Worm (Caenorhabditis elegans): Measurements from ENCODE around the gene F54E12.2.

- TF ChIP-seq ama-1 (optimal IDR thresholded peaks at IDR 0.05) (no peak), unc-62 (GFP tag; optimal IDR thresholded peaks at IDR 0.05) (no peak), ztf-11 (tag; optimal IDR thresholded peaks at IDR 0.05) (no peak), nhr-237 (tag; optimal IDR thresholded peaks at IDR 0.05) (no peak), zag-1 (tag; optimal IDR thresholded peaks at IDR 0.05) (no peak), lin-11 (tag; optimal IDR thresholded peaks at IDR 0.05) (no peak), ceh-82 (tag; optimal IDR thresholded peaks at IDR 0.05) (no peak), F13H6.1 (tag; optimal IDR thresholded peaks at IDR 0.05) (no peak), nhr-12 (tag; optimal IDR thresholded peaks at IDR 0.05) (no peak), sma-3 (GFP tag; optimal IDR thresholded peaks at IDR 0.05) (no peak), elt-3 (tag; optimal IDR thresholded peaks at IDR 0.05) (no peak)
Measured at ce11 chrIV:11361409-11361808, 24.4 kb upstream of the F54E12.2 start, which contains the start of gene T01G1.4.
